Worm (Caenorhabditis elegans) whole organism, L3 larva: ENCODE results near the gene sma-1.
A peak's percentile ranks its signal among the peaks of the same experiment; 100 is the strongest.

Source experiments
- R02D3.7 ChIP-seq: fragments of 150-350 bp; optimal IDR thresholded peaks from 2 replicates; lab custom pipeline; 2014; ENCODE audit warnings: missing biosample characterization, missing genetic modification characterization
- ZK546.5 ChIP-seq: sonication (generic microtip); optimal IDR thresholded peaks from 2 replicates; lab custom pipeline; 2017; ENCODE audit warnings: missing biosample characterization, missing genetic modification characterization
- aly-2 ChIP-seq: fragments of 150-350 bp; optimal IDR thresholded peaks from 2 replicates; lab custom pipeline; 2014; ENCODE audit warnings: missing biosample characterization, missing genetic modification characterization
- ceh-16 ChIP-seq: sonication (generic microtip); optimal IDR thresholded peaks from 2 replicates; lab custom pipeline; 2017; ENCODE audit warnings: missing biosample characterization, missing genetic modification characterization
- ceh-28 ChIP-seq: fragments of 150-350 bp; optimal IDR thresholded peaks from 2 replicates; lab custom pipeline; 2014; ENCODE audit warnings: missing biosample characterization, missing genetic modification reagents, missing genetic modification characterization
- ceh-9 ChIP-seq: sonication (generic microtip); optimal IDR thresholded peaks from 2 replicates; lab custom pipeline; 2018; ENCODE audit warnings: missing biosample characterization, missing genetic modification characterization
- daf-12 ChIP-seq: fragments of 150-350 bp; optimal IDR thresholded peaks from 2 replicates; lab custom pipeline; 2014; ENCODE audit warnings: missing biosample characterization, missing genetic modification reagents, missing genetic modification characterization
- egl-27 ChIP-seq: sonication (generic microtip); optimal IDR thresholded peaks from 4 replicates; lab custom pipeline; 2017; ENCODE audit warnings: missing biosample characterization, missing genetic modification reagents, missing genetic modification characterization
- egl-5 ChIP-seq: fragments of 150-350 bp; optimal IDR thresholded peaks from 2 replicates; lab custom pipeline; 2017; ENCODE audit warnings: missing biosample characterization, missing genetic modification reagents, missing genetic modification characterization, inconsistent platforms
- elt-1 ChIP-seq: fragments of 150-350 bp; optimal IDR thresholded peaks from 2 replicates; lab custom pipeline; 2014; ENCODE audit warnings: missing biosample characterization, missing genetic modification characterization
- elt-2 ChIP-seq: sonication (generic microtip); optimal IDR thresholded peaks from 2 replicates; lab custom pipeline; 2016; ENCODE audit warnings: missing genetic modification reagents, mild to moderate bottlenecking, missing genetic modification characterization, missing compliant biosample characterization
- elt-3 ChIP-seq, 3 experiments: fragments of 150-350 bp in 1 of 3; sonication (generic microtip) in 2 of 3; optimal IDR thresholded peaks; 2 replicates in 2 of 3; 4 replicates in 1 of 3; lab custom pipeline; 2014 to 2017; ENCODE audit warnings: missing biosample characterization in 3 of 3, missing genetic modification characterization in 3 of 3
- eor-1 ChIP-seq, 2 experiments: fragments of 150-350 bp; optimal IDR thresholded peaks; 2 replicates each; lab custom pipeline; 2014 to 2018; ENCODE audit warnings: missing biosample characterization in 2 of 2, missing genetic modification characterization in 2 of 2
- fkh-10 ChIP-seq: sonication (generic microtip); optimal IDR thresholded peaks from 2 replicates; lab custom pipeline; 2017; ENCODE audit warnings: missing biosample characterization, missing genetic modification reagents, missing genetic modification characterization
- fkh-2 ChIP-seq: fragments of 150-350 bp; optimal IDR thresholded peaks from 2 replicates; lab custom pipeline; 2014; ENCODE audit warnings: missing biosample characterization, missing genetic modification reagents, missing genetic modification characterization
- hmg-11 ChIP-seq: sonication (generic microtip); optimal IDR thresholded peaks from 2 replicates; lab custom pipeline; 2016; ENCODE audit warnings: missing genetic modification characterization, missing compliant biosample characterization
- jun-1 ChIP-seq: fragments of 150-350 bp; optimal IDR thresholded peaks from 2 replicates; lab custom pipeline; 2014; ENCODE audit warnings: missing biosample characterization, missing genetic modification reagents, missing genetic modification characterization
- lin-15B ChIP-seq: fragments of 150-350 bp; optimal IDR thresholded peaks from 2 replicates; lab custom pipeline; 2014; ENCODE audit warnings: missing biosample characterization, missing genetic modification characterization
- lin-39 ChIP-seq: fragments of 150-350 bp; optimal IDR thresholded peaks from 2 replicates; lab custom pipeline; 2018; ENCODE audit warnings: missing biosample characterization, missing genetic modification reagents, missing genetic modification characterization
- lsy-12 ChIP-seq: sonication (generic microtip); optimal IDR thresholded peaks from 2 replicates; lab custom pipeline; 2016; ENCODE audit warnings: mild to moderate bottlenecking, missing genetic modification characterization, missing compliant biosample characterization
- mdl-1 ChIP-seq: fragments of 150-350 bp; optimal IDR thresholded peaks from 2 replicates; lab custom pipeline; 2014; ENCODE audit warnings: missing biosample characterization, missing genetic modification characterization
- mml-1 ChIP-seq: fragments of 150-350 bp; sonication (generic microtip); optimal IDR thresholded peaks from 3 replicates; lab custom pipeline; 2014; ENCODE audit warnings: missing biosample characterization, missing genetic modification characterization
- nfya-1 ChIP-seq: sonication (generic microtip); optimal IDR thresholded peaks from 2 replicates; lab custom pipeline; 2017; ENCODE audit warnings: missing genetic modification characterization, mild to moderate bottlenecking, missing compliant biosample characterization, antibody characterized with exemption, moderate library complexity; ENCODE audit not compliant: insufficient read depth
- nhr-12 ChIP-seq: fragments of 150-350 bp; optimal IDR thresholded peaks from 2 replicates; lab custom pipeline; 2014; ENCODE audit warnings: missing biosample characterization, missing genetic modification characterization
- nhr-237 ChIP-seq: fragments of 150-350 bp; optimal IDR thresholded peaks from 2 replicates; lab custom pipeline; 2014; ENCODE audit warnings: missing biosample characterization, missing genetic modification characterization
- nhr-25 ChIP-seq: sonication (generic microtip); optimal IDR thresholded peaks from 2 replicates; lab custom pipeline; 2017; ENCODE audit warnings: missing biosample characterization, missing genetic modification characterization
- nhr-28 ChIP-seq: fragments of 150-350 bp; optimal IDR thresholded peaks from 2 replicates; lab custom pipeline; 2014; ENCODE audit warnings: missing biosample characterization, missing genetic modification characterization
- nhr-43 ChIP-seq: sonication (generic microtip); optimal IDR thresholded peaks from 2 replicates; lab custom pipeline; 2016; ENCODE audit warnings: mild to moderate bottlenecking, missing genetic modification characterization, missing compliant biosample characterization; ENCODE audit not compliant: poor library complexity, severe bottlenecking
- nhr-67 ChIP-seq: fragments of 150-350 bp; optimal IDR thresholded peaks from 2 replicates; lab custom pipeline; 2014; ENCODE audit warnings: missing biosample characterization, missing genetic modification characterization
- nhr-76 ChIP-seq: fragments of 150-350 bp; sonication (generic microtip); optimal IDR thresholded peaks from 5 replicates; lab custom pipeline; 2014; ENCODE audit warnings: missing biosample characterization, missing genetic modification characterization
- nhr-77 ChIP-seq: fragments of 150-350 bp; optimal IDR thresholded peaks from 2 replicates; lab custom pipeline; 2014; ENCODE audit warnings: missing biosample characterization, missing genetic modification characterization
- pha-4 ChIP-seq: fragments of 150-350 bp; optimal IDR thresholded peaks from 2 replicates; lab custom pipeline; 2014; ENCODE audit warnings: missing biosample characterization, missing genetic modification reagents, missing genetic modification characterization
- pqm-1 ChIP-seq: fragments of 150-350 bp; optimal IDR thresholded peaks from 2 replicates; lab custom pipeline; 2017; ENCODE audit warnings: missing biosample characterization, missing genetic modification characterization, inconsistent platforms
- skn-1 ChIP-seq: fragments of 150-350 bp; optimal IDR thresholded peaks from 2 replicates; lab custom pipeline; 2014; ENCODE audit warnings: missing biosample characterization, missing genetic modification characterization
- tbx-2 ChIP-seq: sonication (generic microtip); optimal IDR thresholded peaks from 2 replicates; lab custom pipeline; 2016; ENCODE audit warnings: mild to moderate bottlenecking, missing genetic modification characterization, missing compliant biosample characterization
- unc-39 ChIP-seq: sonication (generic microtip); optimal IDR thresholded peaks from 4 replicates; lab custom pipeline; 2017; ENCODE audit warnings: missing biosample characterization, missing genetic modification characterization
- unc-62 ChIP-seq: fragments of 150-350 bp; sonication (generic microtip); optimal IDR thresholded peaks from 4 replicates; lab custom pipeline; 2014; ENCODE audit warnings: missing biosample characterization, missing genetic modification reagents, missing genetic modification characterization
- ztf-11 ChIP-seq: fragments of 150-350 bp; optimal IDR thresholded peaks from 2 replicates; lab custom pipeline; 2014; ENCODE audit warnings: missing biosample characterization, missing genetic modification characterization
- ztf-4 ChIP-seq: fragments of 150-350 bp; optimal IDR thresholded peaks from 2 replicates; lab custom pipeline; 2014; ENCODE audit warnings: missing biosample characterization, missing genetic modification characterization

Gene sma-1

ce11 chrV:11937710-11938109 lies 38.5 kb downstream of the sma-1 start, which contains the start of gene gpla-1:
TSS of gene gpla-1 (minus strand) at chrV:11937810.
- TF ChIP-seq aly-2, result no peak
- TF ChIP-seq fkh-10 (GFP tag; lab: Kevin White, UChicago), result no peak
- TF ChIP-seq ztf-11 (tag; lab: Kevin White, UChicago), result no peak
- no peak for TF ChIP-seq ceh-16 (tag; lab: Kevin White, UChicago)
- no peak for TF ChIP-seq eor-1 (tag; optimal IDR thresholded peaks at IDR 0.05; lab: Kevin White, UChicago)
- TF ChIP-seq nhr-237 (tag; lab: Kevin White, UChicago), result no peak
- no peak for TF ChIP-seq mdl-1
- TF ChIP-seq elt-3 (tag; optimal IDR thresholded peaks at IDR 0.05; lab: Kevin White, UChicago), result no peak
- no peak for TF ChIP-seq lsy-12
- TF ChIP-seq ceh-28, result no peak
- TF ChIP-seq ZK546.5 (tag; lab: Kevin White, UChicago), result no peak
- TF ChIP-seq pqm-1 (tag; lab: Kevin White, UChicago), result no peak
- no peak for TF ChIP-seq jun-1 (tag; lab: Kevin White, UChicago)

ce11 chrV:11940329-11940728 lies 41.1 kb downstream of the sma-1 start:
- no peak for TF ChIP-seq ceh-9
- TF ChIP-seq aly-2, result no peak
- no peak for TF ChIP-seq nhr-12
- TF ChIP-seq R02D3.7, result no peak
- TF ChIP-seq daf-12, result no peak
- TF ChIP-seq nhr-67, result no peak
- no peak for TF ChIP-seq lin-39
- TF ChIP-seq ceh-16 (tag; lab: Kevin White, UChicago), result no peak
- TF ChIP-seq elt-1 (tag; lab: Kevin White, UChicago), result no peak
- TF ChIP-seq ceh-28, result no peak
- TF ChIP-seq pqm-1 (tag; lab: Kevin White, UChicago), result no peak
- no peak for TF ChIP-seq nhr-76 (tag; lab: Kevin White, UChicago)
- no peak for TF ChIP-seq mdl-1
- TF ChIP-seq hmg-11, result no peak
- TF ChIP-seq nhr-237 (tag; lab: Kevin White, UChicago), result no peak
- no peak for TF ChIP-seq lin-15B (tag; lab: Kevin White, UChicago)
- TF ChIP-seq unc-39 (tag; lab: Kevin White, UChicago), result no peak
- no peak for TF ChIP-seq elt-3 (tag; optimal IDR thresholded peaks at IDR 0.05; lab: Kevin White, UChicago)
- TF ChIP-seq nfya-1, result no peak
- TF ChIP-seq mml-1, result no peak

ce11 chrV:11941664-11942063 lies 42.4 kb downstream of the sma-1 start:
- TF ChIP-seq elt-2 (tag; lab: Kevin White, UChicago) (peak; percentile 99), pqm-1 (tag; lab: Kevin White, UChicago) (peak; percentile 96), pha-4 (tag; lab: Kevin White, UChicago) (peak; percentile 46), nhr-28 (tag; lab: Kevin White, UChicago) (no peak), egl-27 (tag; lab: Kevin White, UChicago) (no peak), jun-1 (tag; lab: Kevin White, UChicago) (peak; percentile 13), nhr-76 (tag; lab: Kevin White, UChicago) (no peak), fkh-10 (GFP tag; lab: Kevin White, UChicago) (no peak), lin-15B (tag; lab: Kevin White, UChicago) (no peak), fkh-2 (tag; lab: Kevin White, UChicago) (no peak)

- TF ChIP-seq nfya-1 (no peak), nhr-237 (tag; lab: Kevin White, UChicago) (no peak), elt-2 (tag; lab: Kevin White, UChicago) (no peak), egl-5 (tag; lab: Kevin White, UChicago) (no peak), nhr-12 (no peak), nhr-77 (tag; lab: Kevin White, UChicago) (no peak), egl-27 (tag; lab: Kevin White, UChicago) (no peak), pqm-1 (tag; lab: Kevin White, UChicago) (no peak), unc-39 (tag; lab: Kevin White, UChicago) (no peak), lin-39 (no peak), ceh-16 (tag; lab: Kevin White, UChicago) (no peak), R02D3.7 (no peak), ceh-28 (no peak), nhr-43 (no peak), hmg-11 (no peak), ZK546.5 (tag; lab: Kevin White, UChicago) (no peak)
These were observed 43.1 kb downstream of the sma-1 start, which contains the start of gene F58H1.6 for ce11 chrV:11942325-11942724. TSS of gene F58H1.6 (plus strand) at chrV:11942625.

- no peak for TF ChIP-seq tbx-2 (tag; lab: Kevin White, UChicago)
- TF ChIP-seq skn-1 (tag; lab: Kevin White, UChicago), result no peak
- TF ChIP-seq nhr-25 (tag; lab: Kevin White, UChicago), result no peak
- no peak for TF ChIP-seq ztf-4 (tag; lab: Kevin White, UChicago)
- no peak for TF ChIP-seq pqm-1 (tag; lab: Kevin White, UChicago)
- no peak for TF ChIP-seq nhr-28 (tag; lab: Kevin White, UChicago)
- no peak for TF ChIP-seq ceh-28
- no peak for TF ChIP-seq aly-2
- no peak for TF ChIP-seq unc-62 (GFP tag; lab: Kevin White, UChicago)
These were observed 44.5 kb downstream of the sma-1 start for ce11 chrV:11943737-11944136.
